Worm (Caenorhabditis elegans) whole organism, L4/young adult: Measurements from ENCODE around the gene mtm-5.

ENCODE experiments used
- W03F9.2 ChIP-seq: fragments of 150-350 bp; optimal IDR thresholded peaks from 2 replicates; lab custom pipeline; 2014; ENCODE audit warnings: missing biosample characterization, missing genetic modification characterization
- dao-5 ChIP-seq: sonication (generic microtip); optimal IDR thresholded peaks from 2 replicates; lab custom pipeline; 2016; ENCODE audit warnings: missing genotype, missing genetic modification characterization, moderate library complexity, missing compliant biosample characterization
- him-1 ChIP-seq: sonication (generic microtip); optimal IDR thresholded peaks from 2 replicates; lab custom pipeline; 2016; ENCODE audit warnings: missing genotype, missing genetic modification reagents, missing genetic modification characterization, missing compliant biosample characterization

- TF ChIP-seq him-1 (tag; lab: Kevin White, UChicago): no peak
- no peak for TF ChIP-seq dao-5 (tag; lab: Kevin White, UChicago)
- no peak for TF ChIP-seq W03F9.2 (tag; lab: Kevin White, UChicago)
Observed at ce11 chrX:5199245-5199644, 44.0 kb downstream of the mtm-5 start.
